Worm (Caenorhabditis elegans) whole organism, L4 larva: ENCODE data around the gene sru-25.

Experiments
- D1046.2 ChIP-seq: fragments of 200-800 bp; sonication (Bioruptor generic); IDR thresholded peaks from 2 replicates; pipeline ENCODE4 v1.3.6; 2022; ENCODE audit warnings: missing genetic modification characterization, missing compliant biosample characterization
- ceh-28 ChIP-seq: fragments of 150-350 bp; optimal IDR thresholded peaks from 2 replicates; lab custom pipeline; 2014; ENCODE audit warnings: missing biosample characterization, missing genetic modification reagents, missing genetic modification characterization
- ceh-82 ChIP-seq: sonication (generic microtip); optimal IDR thresholded peaks from 2 replicates; lab custom pipeline; 2017; ENCODE audit warnings: missing biosample characterization, missing genetic modification characterization
- lin-13 ChIP-seq: fragments of 150-350 bp; optimal IDR thresholded peaks from 2 replicates; lab custom pipeline; 2014; ENCODE audit warnings: missing biosample characterization, missing genetic modification reagents, missing genetic modification characterization
- lin-39 ChIP-seq: fragments of 150-350 bp; optimal IDR thresholded peaks from 2 replicates; lab custom pipeline; 2014; ENCODE audit warnings: missing biosample characterization, missing genetic modification reagents, missing genetic modification characterization
- mdl-1 ChIP-seq, 2 experiments: fragments of 150-350 bp in 1 of 2; sonication (generic microtip) in 1 of 2; optimal IDR thresholded peaks; 2 replicates each; lab custom pipeline; 2014 to 2017; ENCODE audit warnings: missing biosample characterization in 2 of 2, missing genetic modification characterization in 2 of 2
- mep-1 ChIP-seq: fragments of 150-350 bp; sonication (generic microtip); optimal IDR thresholded peaks from 3 replicates; lab custom pipeline; 2014; ENCODE audit warnings: missing biosample characterization, missing genetic modification characterization
- nhr-11 ChIP-seq: fragments of 150-350 bp; optimal IDR thresholded peaks from 2 replicates; lab custom pipeline; 2014; ENCODE audit warnings: missing biosample characterization, missing genetic modification characterization
- nhr-77 ChIP-seq: fragments of 150-350 bp; optimal IDR thresholded peaks from 2 replicates; lab custom pipeline; 2014; ENCODE audit warnings: missing biosample characterization, missing genetic modification characterization
- tra-1 ChIP-seq: fragments of 200-800 bp; sonication (Bioruptor generic); IDR thresholded peaks from 2 replicates; pipeline ENCODE4 v1.3.6; 2022; ENCODE audit warnings: missing genetic modification reagents, missing genetic modification characterization, missing compliant biosample characterization
- zip-11 ChIP-seq: fragments of 200-800 bp; sonication (Bioruptor generic); IDR thresholded peaks from 2 replicates; pipeline ENCODE4 v1.3.6; 2022; ENCODE audit warnings: missing genetic modification characterization, missing compliant biosample characterization

- TF ChIP-seq mdl-1 (tag; optimal IDR thresholded peaks at IDR 0.05; lab: Kevin White, UChicago) (no peak), lin-13 (GFP tag; lab: Kevin White, UChicago) (no peak), lin-39 (tag; lab: Kevin White, UChicago) (no peak), nhr-11 (tag; lab: Kevin White, UChicago) (no peak), tra-1 (no peak), zip-11 (no peak), D1046.2 (no peak), ceh-28 (tag; lab: Kevin White, UChicago) (no peak), mep-1 (no peak), nhr-77 (tag; lab: Kevin White, UChicago) (no peak), ceh-82 (tag; lab: Kevin White, UChicago) (no peak)
These were observed 24.9 kb upstream of the sru-25 start for ce11 chrV:699051-699450.
